Worm (Caenorhabditis elegans) whole organism, L1 larva: ENCODE data around the gene ztf-22.

Experiments used
- Y116A8C.19 ChIP-seq: sonication (generic microtip); optimal IDR thresholded peaks from 2 replicates; lab custom pipeline; 2016; ENCODE audit warnings: missing compliant biosample characterization, missing genetic modification characterization, borderline replicate concordance
- aha-1 ChIP-seq: fragments of 150-350 bp; optimal IDR thresholded peaks from 2 replicates; lab custom pipeline; 2014; ENCODE audit warnings: missing biosample characterization, missing genetic modification characterization
- alr-1 ChIP-seq: fragments of 200-800 bp; sonication (Bioruptor generic); optimal IDR thresholded peaks from 2 replicates; lab custom pipeline; 2018; ENCODE audit warnings: borderline replicate concordance, mild to moderate bottlenecking, missing genetic modification characterization, missing compliant biosample characterization
- ceh-63 ChIP-seq: fragments of 200-800 bp; sonication (Bioruptor generic); optimal IDR thresholded peaks from 2 replicates; lab custom pipeline; 2018; ENCODE audit warnings: mild to moderate bottlenecking, missing genetic modification characterization, missing compliant biosample characterization
- ceh-82 ChIP-seq, 3 experiments: fragments of 150-350 bp in 1 of 3; sonication (generic microtip) in 2 of 3; optimal IDR thresholded peaks; 2 replicates each; lab custom pipeline; 2014 to 2017; ENCODE audit warnings: missing biosample characterization in 3 of 3, missing genetic modification characterization in 3 of 3
- ceh-88 ChIP-seq: fragments of 200-800 bp; sonication (Bioruptor generic); IDR thresholded peaks from 2 replicates; pipeline ENCODE4 v1.3.6; 2022; ENCODE audit warnings: missing genetic modification characterization, missing compliant biosample characterization
- ces-1 ChIP-seq: fragments of 150-350 bp; optimal IDR thresholded peaks from 2 replicates; lab custom pipeline; 2014; ENCODE audit warnings: missing biosample characterization, missing genetic modification reagents, missing genetic modification characterization
- dpl-1 ChIP-seq, 3 experiments: fragments of 150-350 bp in 2 of 3; sonication (generic microtip) in 1 of 3; optimal IDR thresholded peaks; 2 replicates each; lab custom pipeline; 2014 to 2017; ENCODE audit warnings: missing biosample characterization in 3 of 3, missing genetic modification characterization in 3 of 3, missing genetic modification reagents in 3 of 3
- egl-27 ChIP-seq, 2 experiments: fragments of 150-350 bp in 1 of 2; sonication (generic microtip); optimal IDR thresholded peaks; 3 replicates each; lab custom pipeline; 2017 to 2018; ENCODE audit warnings: missing biosample characterization in 2 of 2, missing genetic modification characterization in 2 of 2, missing genetic modification reagents in 2 of 2
- elt-2 ChIP-seq: sonication (generic microtip); optimal IDR thresholded peaks from 2 replicates; lab custom pipeline; 2016; ENCODE audit warnings: missing genetic modification characterization, mild to moderate bottlenecking, inconsistent platforms, missing compliant biosample characterization, missing genetic modification reagents
- fkh-10 ChIP-seq: sonication (generic microtip); optimal IDR thresholded peaks from 2 replicates; lab custom pipeline; 2017; ENCODE audit warnings: missing biosample characterization, missing genetic modification reagents, missing genetic modification characterization
- fkh-8 ChIP-seq: sonication (generic microtip); optimal IDR thresholded peaks from 2 replicates; lab custom pipeline; 2016; ENCODE audit warnings: mild to moderate bottlenecking, missing genetic modification characterization, missing compliant biosample characterization
- hlh-17 ChIP-seq: fragments of 200-800 bp; sonication (Bioruptor generic); optimal IDR thresholded peaks from 2 replicates; lab custom pipeline; 2018; ENCODE audit warnings: missing genetic modification characterization, mild to moderate bottlenecking, missing compliant biosample characterization, moderate library complexity, borderline replicate concordance
- hpl-2 ChIP-seq: fragments of 150-350 bp; optimal IDR thresholded peaks from 2 replicates; lab custom pipeline; 2014; ENCODE audit warnings: missing biosample characterization, missing genetic modification reagents, missing genetic modification characterization
- lin-14 ChIP-seq: fragments of 200-800 bp; sonication (Bioruptor generic); optimal IDR thresholded peaks from 2 replicates; lab custom pipeline; 2018; ENCODE audit warnings: mild to moderate bottlenecking, missing genetic modification characterization, moderate library complexity, missing compliant biosample characterization
- lin-35 ChIP-seq, 2 experiments: fragments of 150-350 bp; optimal IDR thresholded peaks; 2 replicates each; lab custom pipeline; 2014; ENCODE audit warnings: missing biosample characterization in 2 of 2, missing genetic modification characterization in 2 of 2, missing genetic modification reagents in 2 of 2
- lsy-2 ChIP-seq, 2 experiments: fragments of 150-350 bp; optimal IDR thresholded peaks; 2 replicates each; lab custom pipeline; 2014; ENCODE audit warnings: missing biosample characterization in 2 of 2, missing genetic modification characterization in 2 of 2
- mef-2 ChIP-seq: fragments of 150-350 bp; optimal IDR thresholded peaks from 2 replicates; lab custom pipeline; 2014; ENCODE audit warnings: missing biosample characterization, missing genetic modification characterization
- mep-1 ChIP-seq: fragments of 150-350 bp; optimal IDR thresholded peaks from 2 replicates; lab custom pipeline; 2014; ENCODE audit warnings: missing biosample characterization, missing genetic modification characterization
- nhr-12 ChIP-seq: sonication (generic microtip); optimal IDR thresholded peaks from 2 replicates; lab custom pipeline; 2017; ENCODE audit warnings: missing biosample characterization, missing genetic modification characterization
- nhr-20 ChIP-seq: sonication (generic microtip); optimal IDR thresholded peaks from 2 replicates; lab custom pipeline; 2016; ENCODE audit warnings: mild to moderate bottlenecking, missing genetic modification characterization, missing compliant biosample characterization
- nhr-76 ChIP-seq: sonication (generic microtip); optimal IDR thresholded peaks from 2 replicates; lab custom pipeline; 2017; ENCODE audit warnings: missing biosample characterization, missing genetic modification characterization
- nhr-77 ChIP-seq: fragments of 150-350 bp; optimal IDR thresholded peaks from 2 replicates; lab custom pipeline; 2014; ENCODE audit warnings: missing biosample characterization, missing genetic modification characterization
- nhr-84 ChIP-seq: sonication (generic microtip); optimal IDR thresholded peaks from 2 replicates; lab custom pipeline; 2017; ENCODE audit warnings: missing biosample characterization, missing genetic modification characterization
- pag-3 ChIP-seq: sonication (generic microtip); optimal IDR thresholded peaks from 2 replicates; lab custom pipeline; 2017; ENCODE audit warnings: missing genetic modification characterization, mild to moderate bottlenecking, missing compliant biosample characterization, antibody characterized with exemption, borderline replicate concordance; ENCODE audit not compliant: insufficient read depth
- pax-3 ChIP-seq: fragments of 200-800 bp; sonication (Bioruptor generic); optimal IDR thresholded peaks from 2 replicates; lab custom pipeline; 2018; ENCODE audit warnings: mild to moderate bottlenecking, missing genetic modification characterization, moderate library complexity, missing compliant biosample characterization
- rnt-1 ChIP-seq: sonication (generic microtip); optimal IDR thresholded peaks from 2 replicates; lab custom pipeline; 2016; ENCODE audit warnings: mild to moderate bottlenecking, missing genetic modification characterization, moderate library complexity, missing compliant biosample characterization
- skn-1 ChIP-seq: fragments of 150-350 bp; optimal IDR thresholded peaks from 2 replicates; lab custom pipeline; 2014; ENCODE audit warnings: missing biosample characterization, missing genetic modification characterization
- unc-98 ChIP-seq: fragments of 200-800 bp; sonication (Bioruptor generic); IDR thresholded peaks from 2 replicates; pipeline ENCODE4 v1.3.6; 2022; ENCODE audit warnings: missing genetic modification characterization, missing compliant biosample characterization
- vab-15 ChIP-seq: sonication (generic microtip); optimal IDR thresholded peaks from 2 replicates; lab custom pipeline; 2017; ENCODE audit warnings: missing genotype, mild to moderate bottlenecking, missing genetic modification characterization, missing compliant biosample characterization
- zip-4 ChIP-seq: fragments of 200-800 bp; sonication (Bioruptor generic); optimal IDR thresholded peaks from 2 replicates; lab custom pipeline; 2018; ENCODE audit warnings: mild to moderate bottlenecking, missing genetic modification characterization, moderate library complexity, missing compliant biosample characterization
- ztf-11 ChIP-seq, 2 experiments: sonication (generic microtip); optimal IDR thresholded peaks; 2 replicates each; lab custom pipeline; 2016 to 2017; ENCODE audit warnings: missing genetic modification characterization in 2 of 2, missing biosample characterization in 1 of 2, missing compliant biosample characterization in 1 of 2
- ztf-4 ChIP-seq: fragments of 150-350 bp; optimal IDR thresholded peaks from 2 replicates; lab custom pipeline; 2014; ENCODE audit warnings: missing biosample characterization, missing genetic modification characterization

The ztf-22 gene

DNA sequence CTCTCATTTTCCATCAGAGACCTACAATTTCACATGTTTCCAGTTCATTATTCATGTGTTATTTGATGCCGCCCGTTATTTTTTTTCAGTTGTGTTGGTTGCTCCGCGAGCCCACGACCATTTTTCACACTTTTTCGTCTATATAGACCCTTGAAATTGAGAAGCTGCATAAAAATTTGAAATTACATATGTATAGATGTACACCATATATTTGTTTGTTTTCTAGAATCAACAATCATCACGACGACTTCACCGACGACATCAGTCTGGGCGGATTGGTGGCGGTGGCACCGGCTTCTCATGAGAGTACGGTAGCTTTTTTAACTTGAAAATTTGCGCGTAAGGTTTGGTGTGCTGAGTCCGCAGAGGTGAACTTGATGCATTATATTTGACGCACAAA lies 14.9 kb downstream of the ztf-22 start, which contains the start of gene Y48C3A.5:
Gene Y48C3A.5 (plus strand): TSS at position 301 of the 400 bp plus-strand sequence.
- TF ChIP-seq hpl-2 (no peak), nhr-77 (tag; lab: Kevin White, UChicago) (no peak), pax-3 (tag; lab: Kevin White, UChicago) (no peak), nhr-76 (no peak), lin-35 (GFP tag; optimal IDR thresholded peaks at IDR 0.05; lab: Kevin White, UChicago) (no peak), ztf-4 (tag; lab: Kevin White, UChicago) (no peak), ztf-11 (tag; optimal IDR thresholded peaks at IDR 0.05; lab: Kevin White, UChicago) (no peak), ces-1 (GFP tag; lab: Kevin White, UChicago) (no peak), skn-1 (tag; lab: Kevin White, UChicago) (no peak), zip-4 (GFP tag; lab: Kevin White, UChicago) (no peak), nhr-20 (no peak), ceh-88 (GFP tag; lab: Robert Waterston, UW) (no peak), egl-27 (tag; optimal IDR thresholded peaks at IDR 0.05; lab: Kevin White, UChicago) (no peak), pag-3 (tag; lab: Kevin White, UChicago) (no peak), mef-2 (tag; lab: Kevin White, UChicago) (no peak)

DNA sequence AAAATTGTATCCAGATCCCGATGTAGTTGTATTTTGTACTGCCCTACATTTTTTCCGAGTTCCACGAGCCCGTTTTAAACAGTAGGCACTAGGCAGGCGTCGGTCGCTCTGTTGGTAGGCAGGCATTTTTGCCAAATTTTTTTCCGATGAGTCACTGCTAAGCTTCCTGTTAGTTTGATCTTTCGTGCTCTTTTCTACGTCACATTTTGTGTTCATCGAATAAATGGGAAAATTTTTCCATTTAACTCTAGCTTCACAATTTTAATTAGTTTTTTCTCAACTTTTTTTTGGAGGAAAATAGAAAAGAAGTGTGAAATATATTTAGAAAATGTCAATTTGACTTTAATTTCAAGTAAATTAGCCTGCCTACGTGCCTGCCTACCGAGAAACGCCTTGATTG lies 18.3 kb downstream of the ztf-22 start:
- TF ChIP-seq ceh-63 (GFP tag; lab: Kevin White, UChicago): no peak
- TF ChIP-seq nhr-84 (tag; lab: Kevin White, UChicago): no peak
- no peak for TF ChIP-seq fkh-10 (GFP tag; lab: Kevin White, UChicago)
- no peak for TF ChIP-seq hlh-17 (GFP tag; lab: Kevin White, UChicago)
- no peak for TF ChIP-seq alr-1 (tag; lab: Kevin White, UChicago)
- no peak for TF ChIP-seq skn-1 (tag; lab: Kevin White, UChicago)
- no peak for TF ChIP-seq Y116A8C.19 (tag; lab: Kevin White, UChicago)
- no peak for TF ChIP-seq aha-1 (tag; lab: Kevin White, UChicago)
- TF ChIP-seq nhr-12 (tag; lab: Kevin White, UChicago): no peak
- TF ChIP-seq zip-4 (GFP tag; lab: Kevin White, UChicago): no peak
- TF ChIP-seq vab-15: no peak

DNA sequence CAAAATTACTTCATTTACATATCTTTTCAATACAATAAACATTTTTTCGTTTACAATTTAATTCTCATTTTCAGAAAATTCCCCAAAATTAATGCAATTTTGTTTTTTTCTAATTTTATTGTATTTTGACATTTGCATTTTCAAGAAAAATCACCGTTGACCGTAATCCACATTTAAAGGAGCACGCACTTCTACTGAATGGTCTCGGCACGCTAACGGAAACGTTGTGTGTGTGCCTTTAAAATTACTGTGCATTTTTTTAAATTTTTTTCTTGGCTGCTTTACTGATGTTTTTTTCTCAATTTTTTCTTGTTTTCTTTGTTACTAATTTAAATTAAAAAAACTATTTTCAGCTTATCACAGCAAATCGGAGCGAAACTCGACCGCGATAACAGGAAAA lies 25.1 kb downstream of the ztf-22 start:
- TF ChIP-seq fkh-8 (tag; lab: Kevin White, UChicago): no peak
- no peak for TF ChIP-seq Y116A8C.19 (tag; lab: Kevin White, UChicago)
- TF ChIP-seq pag-3 (tag; lab: Kevin White, UChicago): no peak

DNA sequence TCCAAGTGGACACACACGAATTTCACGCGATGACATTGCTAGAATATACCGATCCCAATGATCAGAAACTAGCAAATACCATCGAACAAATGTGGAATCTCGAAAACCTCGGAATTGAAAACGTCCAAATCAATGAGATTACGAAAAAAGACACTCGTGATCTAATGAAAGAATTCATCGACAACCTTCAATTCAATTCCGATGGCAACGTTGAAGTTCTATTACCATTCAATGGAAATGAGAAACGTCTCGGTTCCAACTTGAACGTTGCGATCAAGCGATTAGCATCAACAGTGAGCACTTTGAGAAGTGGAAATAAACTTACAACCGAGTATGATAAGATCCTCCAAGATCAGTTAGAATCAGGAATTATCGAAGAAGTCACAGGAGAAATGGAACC lies 30.3 kb downstream of the ztf-22 start:
- TF ChIP-seq skn-1 (tag; lab: Kevin White, UChicago): no peak
- no peak for TF ChIP-seq fkh-8 (tag; lab: Kevin White, UChicago)
- TF ChIP-seq lsy-2 (tag; optimal IDR thresholded peaks at IDR 0.05; lab: Kevin White, UChicago): no peak
- TF ChIP-seq Y116A8C.19 (tag; lab: Kevin White, UChicago): no peak
- TF ChIP-seq mep-1 (tag; lab: Kevin White, UChicago): no peak
- TF ChIP-seq pag-3 (tag; lab: Kevin White, UChicago): no peak
- TF ChIP-seq ces-1 (GFP tag; lab: Kevin White, UChicago): no peak
- no peak for TF ChIP-seq dpl-1 (GFP tag; optimal IDR thresholded peaks at IDR 0.05; lab: Kevin White, UChicago)
- no peak for TF ChIP-seq nhr-12 (tag; lab: Kevin White, UChicago)
- no peak for TF ChIP-seq rnt-1 (tag; lab: Kevin White, UChicago)
- TF ChIP-seq ceh-82 (tag; optimal IDR thresholded peaks at IDR 0.05; lab: Kevin White, UChicago): no peak
- TF ChIP-seq elt-2 (tag; lab: Kevin White, UChicago): no peak
- no peak for TF ChIP-seq zip-4 (GFP tag; lab: Kevin White, UChicago)

ce11 chrII:13248886-13249285 lies 36.7 kb downstream of the ztf-22 start, which contains the start of gene F15D4.6:
Gene F15D4.6 (plus strand): TSS chrII:13249186.
- TF ChIP-seq ceh-63 (GFP tag; lab: Kevin White, UChicago) (no peak), fkh-8 (tag; lab: Kevin White, UChicago) (no peak), unc-98 (GFP tag; lab: Robert Waterston, UW) (no peak), lin-14 (no peak), lin-35 (GFP tag; optimal IDR thresholded peaks at IDR 0.05; lab: Kevin White, UChicago) (no peak), mef-2 (tag; lab: Kevin White, UChicago) (no peak), pag-3 (tag; lab: Kevin White, UChicago) (no peak)
